Worm (Caenorhabditis elegans) whole organism, young adult: ENCODE measurements around the gene cyp-37B1.

Experiments used
- C06A6.2 ChIP-seq: fragments of 200-800 bp; sonication (Bioruptor generic); conservative IDR thresholded peaks from 2 replicates; pipeline ENCODE4 v1.3.6; 2022; ENCODE audit warnings: missing genetic modification characterization, missing compliant biosample characterization
- F23B12.7 ChIP-seq: sonication (generic microtip); optimal IDR thresholded peaks from 2 replicates; lab custom pipeline; 2017; ENCODE audit warnings: missing genetic modification characterization, mild to moderate bottlenecking, missing compliant biosample characterization, antibody characterized with exemption, moderate library complexity; ENCODE audit not compliant: insufficient read depth
- F52B5.7 ChIP-seq: sonication (generic microtip); optimal IDR thresholded peaks from 2 replicates; lab custom pipeline; 2016; ENCODE audit warnings: mild to moderate bottlenecking, missing genetic modification characterization, missing compliant biosample characterization
- F55B11.4 ChIP-seq: sonication (generic microtip); optimal IDR thresholded peaks from 2 replicates; lab custom pipeline; 2016; ENCODE audit warnings: missing compliant biosample characterization, missing genetic modification characterization, borderline replicate concordance; ENCODE audit not compliant: insufficient read depth
- F57A8.1 ChIP-seq: fragments of 200-800 bp; sonication (Bioruptor generic); optimal IDR thresholded peaks from 2 replicates; lab custom pipeline; 2018; ENCODE audit warnings: mild to moderate bottlenecking, missing genetic modification characterization, moderate library complexity, missing compliant biosample characterization
- F57C9.4 ChIP-seq: sonication (generic microtip); optimal IDR thresholded peaks from 2 replicates; lab custom pipeline; 2017; ENCODE audit warnings: mild to moderate bottlenecking, missing genetic modification characterization, missing compliant biosample characterization
- T26A5.8 ChIP-seq: sonication (generic microtip); optimal IDR thresholded peaks from 2 replicates; lab custom pipeline; 2016; ENCODE audit warnings: missing genetic modification characterization, missing compliant biosample characterization
- Y56A3A.18 ChIP-seq: fragments of 200-800 bp; sonication (Bioruptor generic); IDR thresholded peaks from 2 replicates; pipeline ENCODE4 v1.3.6; 2022; ENCODE audit warnings: missing genetic modification reagents, missing genetic modification characterization, missing compliant biosample characterization
- Y79H2A.3 ChIP-seq: fragments of 200-800 bp; sonication (Bioruptor generic); conservative IDR thresholded peaks from 2 replicates; pipeline ENCODE4 v1.3.6; 2022; ENCODE audit warnings: missing genetic modification reagents, missing genetic modification characterization, missing compliant biosample characterization
- aptf-3 ChIP-seq: fragments of 200-800 bp; sonication (Bioruptor generic); IDR thresholded peaks from 2 replicates; pipeline ENCODE4 v1.3.6; 2022; ENCODE audit warnings: missing genetic modification characterization, missing compliant biosample characterization
- bed-2 ChIP-seq: fragments of 200-800 bp; sonication (Bioruptor generic); IDR thresholded peaks from 2 replicates; pipeline ENCODE4 v1.3.6; 2022; ENCODE audit warnings: missing genetic modification reagents, missing genetic modification characterization, missing compliant biosample characterization
- dpff-1 ChIP-seq: sonication (generic microtip); optimal IDR thresholded peaks from 2 replicates; lab custom pipeline; 2017; ENCODE audit warnings: mild to moderate bottlenecking, missing genetic modification characterization, missing compliant biosample characterization
- fkh-3 ChIP-seq: sonication (generic microtip); optimal IDR thresholded peaks from 2 replicates; lab custom pipeline; 2016; ENCODE audit warnings: mild to moderate bottlenecking, missing genetic modification characterization, missing compliant biosample characterization
- gei-17 ChIP-seq: fragments of 200-800 bp; sonication (Bioruptor generic); optimal IDR thresholded peaks from 2 replicates; lab custom pipeline; 2018; ENCODE audit warnings: mild to moderate bottlenecking, missing genetic modification characterization, missing compliant biosample characterization
- hlh-12 ChIP-seq: sonication (generic microtip); optimal IDR thresholded peaks from 2 replicates; lab custom pipeline; 2016; ENCODE audit warnings: missing genetic modification characterization, missing compliant biosample characterization
- hlh-26 ChIP-seq: fragments of 200-800 bp; sonication (Bioruptor generic); conservative IDR thresholded peaks from 2 replicates; pipeline ENCODE4 v1.3.6; 2022; ENCODE audit warnings: missing genetic modification reagents, missing genetic modification characterization, missing compliant biosample characterization
- hrde-1 ChIP-seq: sonication (generic microtip); optimal IDR thresholded peaks from 2 replicates; lab custom pipeline; 2016; ENCODE audit warnings: missing genetic modification characterization, mild to moderate bottlenecking, missing compliant biosample characterization, moderate library complexity, missing genotype, missing genetic modification reagents, borderline replicate concordance
- let-607 ChIP-seq, 2 experiments: fragments of 200-800 bp in 1 of 2; sonication (Bioruptor generic) in 1 of 2; sonication (generic microtip) in 1 of 2; optimal IDR thresholded peaks; 2 replicates each; lab custom pipeline; 2016 to 2018; ENCODE audit warnings: mild to moderate bottlenecking in 2 of 2, missing compliant biosample characterization in 2 of 2, missing genetic modification characterization in 2 of 2, moderate library complexity in 2 of 2, missing genotype in 1 of 2
- lin-40 ChIP-seq: sonication (generic microtip); optimal IDR thresholded peaks from 2 replicates; lab custom pipeline; 2016; ENCODE audit warnings: missing genetic modification characterization, mild to moderate bottlenecking, missing compliant biosample characterization, missing genotype, missing genetic modification reagents
- lir-1 ChIP-seq: fragments of 200-800 bp; sonication (Bioruptor generic); conservative IDR thresholded peaks from 2 replicates; pipeline ENCODE4 v1.3.6; 2022; ENCODE audit warnings: missing genetic modification reagents, missing genetic modification characterization, missing compliant biosample characterization
- madf-3 ChIP-seq: fragments of 200-800 bp; sonication (Bioruptor generic); IDR thresholded peaks from 2 replicates; pipeline ENCODE4 v1.3.6; 2022; ENCODE audit warnings: missing genetic modification reagents, missing genetic modification characterization, missing compliant biosample characterization
- madf-6 ChIP-seq: fragments of 200-800 bp; sonication (Bioruptor generic); IDR thresholded peaks from 2 replicates; pipeline ENCODE4 v1.3.6; 2022; ENCODE audit warnings: missing genetic modification reagents, missing genetic modification characterization, missing compliant biosample characterization
- madf-8 ChIP-seq: fragments of 200-800 bp; sonication (Bioruptor generic); conservative IDR thresholded peaks from 2 replicates; pipeline ENCODE4 v1.3.6; 2022; ENCODE audit warnings: missing genetic modification reagents, missing genetic modification characterization, missing compliant biosample characterization
- mel-28 ChIP-seq: sonication (generic microtip); optimal IDR thresholded peaks from 2 replicates; lab custom pipeline; 2016; ENCODE audit warnings: borderline replicate concordance, mild to moderate bottlenecking, missing genetic modification characterization, missing compliant biosample characterization
- mes-4 ChIP-seq: sonication (generic microtip); optimal IDR thresholded peaks from 2 replicates; lab custom pipeline; 2016; ENCODE audit warnings: missing genotype, missing genetic modification characterization, missing compliant biosample characterization
- mxl-1 ChIP-seq: sonication (generic microtip); optimal IDR thresholded peaks from 2 replicates; lab custom pipeline; 2016; ENCODE audit warnings: missing genetic modification characterization, missing compliant biosample characterization
- nfya-2 ChIP-seq: fragments of 200-800 bp; sonication (Bioruptor generic); IDR thresholded peaks from 2 replicates; pipeline ENCODE4 v1.3.6; 2022; ENCODE audit warnings: missing genetic modification reagents, missing genetic modification characterization, missing compliant biosample characterization
- nhr-27 ChIP-seq: fragments of 200-800 bp; sonication (Bioruptor generic); optimal IDR thresholded peaks from 2 replicates; lab custom pipeline; 2018; ENCODE audit warnings: mild to moderate bottlenecking, missing genetic modification characterization, moderate library complexity, missing compliant biosample characterization
- nhr-80 ChIP-seq: sonication (generic microtip); optimal IDR thresholded peaks from 2 replicates; lab custom pipeline; 2016; ENCODE audit warnings: missing genetic modification characterization, missing compliant biosample characterization
- pbrm-1 ChIP-seq: fragments of 200-800 bp; sonication (Bioruptor generic); IDR thresholded peaks from 2 replicates; pipeline ENCODE4 v1.3.6; 2022; ENCODE audit warnings: missing genetic modification reagents, missing genetic modification characterization, missing compliant biosample characterization
- repo-1 ChIP-seq: sonication (generic microtip); optimal IDR thresholded peaks from 2 replicates; lab custom pipeline; 2017; ENCODE audit warnings: mild to moderate bottlenecking, missing genetic modification characterization, missing compliant biosample characterization
- tbx-9 ChIP-seq: sonication (generic microtip); optimal IDR thresholded peaks from 2 replicates; lab custom pipeline; 2016; ENCODE audit warnings: borderline replicate concordance, missing genetic modification characterization, inconsistent platforms, missing compliant biosample characterization
- ztf-18 ChIP-seq: sonication (generic microtip); optimal IDR thresholded peaks from 2 replicates; lab custom pipeline; 2016; ENCODE audit warnings: missing genotype, mild to moderate bottlenecking, missing genetic modification characterization, missing compliant biosample characterization
- ztf-25 ChIP-seq: fragments of 200-800 bp; sonication (Bioruptor generic); IDR thresholded peaks from 2 replicates; pipeline ENCODE4 v1.3.6; 2022; ENCODE audit warnings: missing genetic modification reagents, missing genetic modification characterization, missing compliant biosample characterization
- ztf-26 ChIP-seq: sonication (generic microtip); optimal IDR thresholded peaks from 2 replicates; lab custom pipeline; 2017; ENCODE audit warnings: missing genetic modification characterization, missing compliant biosample characterization
- ztf-3 ChIP-seq: fragments of 200-800 bp; sonication (Bioruptor generic); optimal IDR thresholded peaks from 2 replicates; lab custom pipeline; 2018; ENCODE audit warnings: mild to moderate bottlenecking, missing genetic modification characterization, missing compliant biosample characterization

Gene cyp-37B1

ce11 chrV:16285794-16286193 is 7.9 kb downstream of the cyp-37B1 start, which contains the start of gene F28G4.4:
TSS of gene F28G4.4 (minus strand) at chrV:16285894.
- TF ChIP-seq T26A5.8 (tag; lab: Kevin White, UChicago) (no peak), ztf-18 (tag; lab: Kevin White, UChicago) (no peak), Y79H2A.3 (GFP tag; lab: Robert Waterston, UW) (no peak), C06A6.2 (no peak), madf-6 (GFP tag; lab: Robert Waterston, UW) (no peak), repo-1 (no peak), lin-40 (tag; lab: Kevin White, UChicago) (no peak), fkh-3 (tag; lab: Kevin White, UChicago) (no peak), F52B5.7 (no peak), dpff-1 (tag; lab: Kevin White, UChicago) (no peak), F57A8.1 (GFP tag; lab: Kevin White, UChicago) (no peak), let-607 (tag; optimal IDR thresholded peaks at IDR 0.05; lab: Kevin White, UChicago) (no peak), F57C9.4 (tag; lab: Kevin White, UChicago) (no peak), nhr-80 (no peak), bed-2 (GFP tag; lab: Robert Waterston, UW) (no peak), aptf-3 (GFP tag; lab: Robert Waterston, UW) (no peak)

ce11 chrV:16287619-16288018 is 9.7 kb downstream of the cyp-37B1 start, which contains the start of gene F28G4.3:
TSS of gene F28G4.3 (minus strand) at chrV:16287719.
- TF ChIP-seq pbrm-1 (GFP tag; lab: Robert Waterston, UW) = no peak
- TF ChIP-seq nhr-27 (tag; lab: Kevin White, UChicago) = no peak
- no peak for TF ChIP-seq hlh-12 (tag; lab: Kevin White, UChicago)
- no peak for TF ChIP-seq Y56A3A.18 (GFP tag; lab: Robert Waterston, UW)
- no peak for TF ChIP-seq hrde-1
- no peak for TF ChIP-seq lir-1 (GFP tag; lab: Robert Waterston, UW)
- no peak for TF ChIP-seq F23B12.7
- no peak for TF ChIP-seq tbx-9
- TF ChIP-seq mxl-1 = no peak
- no peak for TF ChIP-seq mes-4 (tag; lab: Kevin White, UChicago)
- TF ChIP-seq ztf-25 (GFP tag; lab: Robert Waterston, UW) = no peak
- TF ChIP-seq ztf-3 (GFP tag; lab: Kevin White, UChicago) = no peak
- no peak for TF ChIP-seq F55B11.4 (tag; lab: Kevin White, UChicago)
- TF ChIP-seq gei-17 (GFP tag; lab: Kevin White, UChicago) = no peak
- TF ChIP-seq madf-3 (GFP tag; lab: Robert Waterston, UW) = no peak
- TF ChIP-seq mel-28 = no peak
- TF ChIP-seq hlh-26 (GFP tag; lab: Robert Waterston, UW) = no peak
- TF ChIP-seq nfya-2 (GFP tag; lab: Robert Waterston, UW) = no peak
- TF ChIP-seq ztf-26 (tag; lab: Kevin White, UChicago) = no peak
- no peak for TF ChIP-seq ztf-18 (tag; lab: Kevin White, UChicago)

ce11 chrV:16292409-16292808 is 14.5 kb downstream of the cyp-37B1 start, which contains the start of gene oac-5:
TSS of gene oac-5 (plus strand) at chrV:16292709.
- TF ChIP-seq nhr-80 (peak; percentile 15), madf-8 (GFP tag; lab: Robert Waterston, UW) (no peak)
